Worm (Caenorhabditis elegans) whole organism, L4 larva: Measurements from ENCODE around the gene pms-2.

Experiments used
- D1046.2 ChIP-seq: fragments of 200-800 bp; sonication (Bioruptor generic); IDR thresholded peaks from 2 replicates; pipeline ENCODE4 v1.3.6; 2022; ENCODE audit warnings: missing genetic modification characterization, missing compliant biosample characterization
- F10B5.3 ChIP-seq: sonication (generic microtip); optimal IDR thresholded peaks from 2 replicates; lab custom pipeline; 2016; ENCODE audit warnings: mild to moderate bottlenecking, missing genetic modification characterization, missing compliant biosample characterization
- F44E2.7 ChIP-seq: fragments of 200-800 bp; sonication (Bioruptor generic); IDR thresholded peaks from 2 replicates; pipeline ENCODE4 v2.1.2; 2022; ENCODE audit warnings: missing genetic modification characterization, missing compliant biosample characterization
- F49E8.2 ChIP-seq: sonication (generic microtip); optimal IDR thresholded peaks from 2 replicates; lab custom pipeline; 2016; ENCODE audit warnings: missing compliant biosample characterization, mild to moderate bottlenecking, missing genetic modification characterization, borderline replicate concordance
- T20F7.1 ChIP-seq: fragments of 200-800 bp; sonication (Bioruptor generic); optimal IDR thresholded peaks from 2 replicates; lab custom pipeline; 2018; ENCODE audit warnings: mild to moderate bottlenecking, missing genetic modification characterization, missing compliant biosample characterization
- T26A8.4 ChIP-seq: fragments of 200-800 bp; sonication (Bioruptor generic); IDR thresholded peaks from 2 replicates; pipeline ENCODE4 v1.3.6; 2022; ENCODE audit warnings: missing genetic modification characterization, missing compliant biosample characterization
- Y105C5A.15 ChIP-seq: fragments of 200-800 bp; sonication (Bioruptor generic); IDR thresholded peaks from 2 replicates; pipeline ENCODE4 v1.3.6; 2022; ENCODE audit warnings: missing genetic modification characterization, missing compliant biosample characterization
- Y5F2A.4 ChIP-seq: fragments of 200-800 bp; sonication (Bioruptor generic); optimal IDR thresholded peaks from 2 replicates; lab custom pipeline; 2018; ENCODE audit warnings: mild to moderate bottlenecking, missing genetic modification characterization, missing compliant biosample characterization
- ZK337.2 ChIP-seq: fragments of 200-800 bp; sonication (Bioruptor generic); IDR thresholded peaks from 2 replicates; pipeline ENCODE4 v1.3.6; 2022; ENCODE audit warnings: missing genetic modification reagents, missing genetic modification characterization, missing compliant biosample characterization
- aha-1 ChIP-seq: fragments of 150-350 bp; peaks from one replicate; lab custom pipeline; 2014; ENCODE audit warnings: missing biosample characterization, missing genetic modification characterization
- aly-2 ChIP-seq: sonication (generic microtip); optimal IDR thresholded peaks from 2 replicates; lab custom pipeline; 2018; ENCODE audit warnings: missing biosample characterization, missing genetic modification characterization
- arid-1 ChIP-seq: fragments of 200-800 bp; sonication (Bioruptor generic); conservative IDR thresholded peaks from 2 replicates; pipeline ENCODE4 v1.3.6; 2022; ENCODE audit warnings: missing genetic modification reagents, missing genetic modification characterization, missing compliant biosample characterization
- ceh-28 ChIP-seq: fragments of 150-350 bp; optimal IDR thresholded peaks from 2 replicates; lab custom pipeline; 2014; ENCODE audit warnings: missing biosample characterization, missing genetic modification reagents, missing genetic modification characterization
- ceh-82 ChIP-seq: sonication (generic microtip); optimal IDR thresholded peaks from 2 replicates; lab custom pipeline; 2017; ENCODE audit warnings: missing biosample characterization, missing genetic modification characterization
- cey-2 ChIP-seq: sonication (generic microtip); optimal IDR thresholded peaks from 3 replicates; lab custom pipeline; 2017; ENCODE audit warnings: missing genetic modification characterization, mild to moderate bottlenecking, missing compliant biosample characterization, antibody characterized with exemption, borderline replicate concordance; ENCODE audit not compliant: insufficient read depth
- ctbp-1 ChIP-seq: fragments of 200-800 bp; sonication (Bioruptor generic); IDR thresholded peaks from 2 replicates; pipeline ENCODE4 v1.3.6; 2022; ENCODE audit warnings: missing genetic modification reagents, missing genetic modification characterization, missing compliant biosample characterization
- dmd-8 ChIP-seq: fragments of 200-800 bp; sonication (Bioruptor generic); IDR thresholded peaks from 2 replicates; pipeline ENCODE4 v1.3.6; 2022; ENCODE audit warnings: missing genetic modification characterization, missing compliant biosample characterization
- dpl-1 ChIP-seq: fragments of 150-350 bp; optimal IDR thresholded peaks from 2 replicates; lab custom pipeline; 2014; ENCODE audit warnings: missing biosample characterization, missing genetic modification reagents, missing genetic modification characterization
- duxl-1 ChIP-seq: sonication (generic microtip); optimal IDR thresholded peaks from 2 replicates; lab custom pipeline; 2016; ENCODE audit warnings: mild to moderate bottlenecking, missing genetic modification characterization, moderate library complexity, missing compliant biosample characterization; ENCODE audit not compliant: poor library complexity
- dve-1 ChIP-seq: sonication (generic microtip); optimal IDR thresholded peaks from 2 replicates; lab custom pipeline; 2017; ENCODE audit warnings: antibody characterized with exemption, mild to moderate bottlenecking, missing genetic modification characterization, missing compliant biosample characterization; ENCODE audit not compliant: insufficient read depth
- egl-27 ChIP-seq: sonication (generic microtip); optimal IDR thresholded peaks from 3 replicates; lab custom pipeline; 2017; ENCODE audit warnings: missing biosample characterization, missing genetic modification reagents, missing genetic modification characterization
- fos-1 ChIP-seq: fragments of 150-350 bp; optimal IDR thresholded peaks from 2 replicates; lab custom pipeline; 2014; ENCODE audit warnings: missing biosample characterization, missing genetic modification characterization
- gei-8 ChIP-seq: fragments of 200-800 bp; sonication (Bioruptor generic); optimal IDR thresholded peaks from 2 replicates; lab custom pipeline; 2018; ENCODE audit warnings: mild to moderate bottlenecking, missing genetic modification characterization, missing compliant biosample characterization
- hif-1 ChIP-seq, 2 experiments: sonication (generic microtip); optimal IDR thresholded peaks; 2 replicates each; lab custom pipeline; 2016 to 2017; ENCODE audit warnings: missing compliant biosample characterization in 2 of 2, missing genetic modification characterization in 2 of 2, missing genetic modification reagents in 2 of 2, missing genotype in 2 of 2, mild to moderate bottlenecking in 1 of 2
- hlh-30 ChIP-seq: sonication (generic microtip); optimal IDR thresholded peaks from 2 replicates; lab custom pipeline; 2017; ENCODE audit warnings: antibody characterized with exemption, mild to moderate bottlenecking, missing genetic modification characterization, missing compliant biosample characterization; ENCODE audit not compliant: insufficient read depth
- jun-1 ChIP-seq: fragments of 150-350 bp; optimal IDR thresholded peaks from 2 replicates; lab custom pipeline; 2014; ENCODE audit warnings: missing biosample characterization, missing genetic modification reagents, missing genetic modification characterization
- madf-9 ChIP-seq: fragments of 200-800 bp; sonication (Bioruptor generic); conservative IDR thresholded peaks from 2 replicates; pipeline ENCODE4 v1.3.6; 2022; ENCODE audit warnings: missing genetic modification reagents, missing genetic modification characterization, missing compliant biosample characterization
- mes-2 ChIP-seq: sonication (generic microtip); optimal IDR thresholded peaks from 2 replicates; lab custom pipeline; 2016; ENCODE audit warnings: missing genotype, mild to moderate bottlenecking, missing genetic modification characterization, missing compliant biosample characterization; ENCODE audit not compliant: poor library complexity, severe bottlenecking
- mxl-3 ChIP-seq: fragments of 200-800 bp; sonication (Bioruptor generic); optimal IDR thresholded peaks from 2 replicates; lab custom pipeline; 2018; ENCODE audit warnings: mild to moderate bottlenecking, missing genetic modification characterization, missing compliant biosample characterization
- nhr-10 ChIP-seq: fragments of 150-350 bp; optimal IDR thresholded peaks from 2 replicates; lab custom pipeline; 2014; ENCODE audit warnings: missing biosample characterization, missing genetic modification characterization
- nhr-11 ChIP-seq: fragments of 150-350 bp; optimal IDR thresholded peaks from 2 replicates; lab custom pipeline; 2014; ENCODE audit warnings: missing biosample characterization, missing genetic modification characterization
- nhr-111 ChIP-seq: fragments of 200-800 bp; sonication (Bioruptor generic); optimal IDR thresholded peaks from 2 replicates; lab custom pipeline; 2018; ENCODE audit warnings: mild to moderate bottlenecking, missing genetic modification characterization, missing compliant biosample characterization
- nhr-28 ChIP-seq: fragments of 150-350 bp; optimal IDR thresholded peaks from 2 replicates; lab custom pipeline; 2014; ENCODE audit warnings: missing biosample characterization, missing genetic modification characterization
- nhr-42 ChIP-seq: fragments of 200-800 bp; sonication (Bioruptor generic); IDR thresholded peaks from 2 replicates; pipeline ENCODE4 v1.3.6; 2022; ENCODE audit warnings: missing genetic modification characterization, missing compliant biosample characterization
- nhr-77 ChIP-seq: fragments of 150-350 bp; optimal IDR thresholded peaks from 2 replicates; lab custom pipeline; 2014; ENCODE audit warnings: missing biosample characterization, missing genetic modification characterization
- php-3 ChIP-seq: fragments of 200-800 bp; sonication (Bioruptor generic); IDR thresholded peaks from 2 replicates; pipeline ENCODE4 v1.3.6; 2022; ENCODE audit warnings: missing genetic modification reagents, missing genetic modification characterization, missing compliant biosample characterization
- pqm-1 ChIP-seq: sonication (generic microtip); optimal IDR thresholded peaks from 2 replicates; lab custom pipeline; 2017; ENCODE audit warnings: missing biosample characterization, missing genetic modification characterization
- saeg-2 ChIP-seq: fragments of 200-800 bp; sonication (Bioruptor generic); IDR thresholded peaks from 2 replicates; pipeline ENCODE4 v1.3.6; 2022; ENCODE audit warnings: missing genetic modification reagents, missing genetic modification characterization, missing compliant biosample characterization
- sdz-12 ChIP-seq: fragments of 200-800 bp; sonication (Bioruptor generic); optimal IDR thresholded peaks from 2 replicates; lab custom pipeline; 2018; ENCODE audit warnings: mild to moderate bottlenecking, missing genetic modification characterization, missing compliant biosample characterization
- skn-1 ChIP-seq: fragments of 150-350 bp; optimal IDR thresholded peaks from 2 replicates; lab custom pipeline; 2014; ENCODE audit warnings: missing biosample characterization, missing genetic modification characterization
- snpc-1.2 ChIP-seq: fragments of 200-800 bp; sonication (Bioruptor generic); IDR thresholded peaks from 2 replicates; pipeline ENCODE4 v1.3.6; 2022; ENCODE audit warnings: missing genetic modification reagents, missing genetic modification characterization, missing compliant biosample characterization
- snpc-4 ChIP-seq: fragments of 150-350 bp; optimal IDR thresholded peaks from 2 replicates; lab custom pipeline; 2014; ENCODE audit warnings: missing biosample characterization, missing genetic modification characterization
- spr-3 ChIP-seq: fragments of 200-800 bp; sonication (Bioruptor generic); optimal IDR thresholded peaks from 2 replicates; lab custom pipeline; 2018; ENCODE audit warnings: mild to moderate bottlenecking, missing genetic modification characterization, missing compliant biosample characterization
- tag-97 ChIP-seq: fragments of 200-800 bp; sonication (Bioruptor generic); IDR thresholded peaks from 2 replicates; pipeline ENCODE4 v1.3.6; 2022; ENCODE audit warnings: missing genetic modification characterization, missing compliant biosample characterization
- unc-130 ChIP-seq: sonication (generic microtip); optimal IDR thresholded peaks from 2 replicates; lab custom pipeline; 2016; ENCODE audit warnings: missing genetic modification reagents, missing genetic modification characterization, missing compliant biosample characterization
- unc-39 ChIP-seq: sonication (generic microtip); optimal IDR thresholded peaks from 2 replicates; lab custom pipeline; 2017; ENCODE audit warnings: missing biosample characterization, missing genetic modification characterization
- unc-62 ChIP-seq, 3 experiments: fragments of 150-350 bp in 1 of 3; sonication (generic microtip); optimal IDR thresholded peaks in 2 of 3; peaks in 1 of 3; 1 replicate in 1 of 3; 2 replicates in 2 of 3; lab custom pipeline; 2014 to 2017; ENCODE audit warnings: missing biosample characterization in 3 of 3, missing genetic modification characterization in 3 of 3, missing genetic modification reagents in 3 of 3, missing genotype in 1 of 3
- vab-7 ChIP-seq: fragments of 200-800 bp; sonication (Bioruptor generic); IDR thresholded peaks from 2 replicates; pipeline ENCODE4 v1.3.6; 2022; ENCODE audit warnings: missing genetic modification reagents, missing genetic modification characterization, missing compliant biosample characterization
- ztf-11 ChIP-seq: fragments of 150-350 bp; optimal IDR thresholded peaks from 2 replicates; lab custom pipeline; 2014; ENCODE audit warnings: missing biosample characterization, missing genetic modification characterization

The pms-2 gene

DNA sequence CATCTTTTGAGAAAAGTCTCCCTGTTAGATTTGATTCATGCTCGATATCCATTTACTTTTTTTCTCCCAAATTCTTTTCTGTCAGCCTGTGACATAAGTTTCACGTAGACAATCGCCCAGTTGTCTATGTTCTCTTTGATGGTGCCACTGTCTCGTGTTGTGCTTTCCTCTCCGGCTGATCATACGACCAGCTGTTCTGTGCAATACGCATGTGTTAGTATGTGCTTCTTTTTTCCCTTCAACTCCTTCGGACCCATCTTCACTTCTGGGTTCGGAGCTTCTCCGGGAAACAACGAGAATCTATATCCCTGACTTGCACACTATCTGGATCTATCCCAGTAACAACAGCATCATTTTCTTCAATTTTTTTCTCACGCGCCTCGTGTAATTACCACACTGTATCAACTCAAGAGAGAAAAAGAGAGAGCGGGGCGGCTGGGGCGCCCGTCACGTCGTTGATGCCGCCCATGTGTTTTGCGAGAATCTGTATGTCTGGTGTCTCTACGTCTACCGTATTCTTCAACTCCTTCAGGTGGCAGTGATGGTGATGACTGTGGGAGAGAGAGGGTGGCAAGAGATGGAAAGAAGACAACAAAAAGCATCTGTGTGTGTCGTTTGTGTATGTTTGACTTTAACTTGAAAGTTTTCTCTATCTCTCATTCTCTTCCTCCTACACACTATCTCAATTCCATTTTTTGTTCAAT, 38.4 kb downstream of the pms-2 start (continued):
- peak; percentile 63 for TF ChIP-seq mes-2 (tag; lab: Kevin White, UChicago)
- peak; percentile 98 for TF ChIP-seq mxl-3 (GFP tag; lab: Kevin White, UChicago)
- TF ChIP-seq hif-1 (tag; optimal IDR thresholded peaks at IDR 0.05; lab: Kevin White, UChicago), result peak in 1 of 2 experiments; percentile 71
- TF ChIP-seq unc-130 (GFP tag; lab: Kevin White, UChicago), result no peak
- TF ChIP-seq madf-9 (GFP tag; lab: Robert Waterston, UW), result peak; percentile 32; the same call in 1 of the 2 replicates
- TF ChIP-seq T20F7.1 (GFP tag; lab: Kevin White, UChicago), result peak; percentile 71
- no peak for TF ChIP-seq duxl-1 (tag; lab: Kevin White, UChicago)
- no peak for TF ChIP-seq vab-7 (GFP tag; lab: Robert Waterston, UW)
- peak; percentile 92 for TF ChIP-seq dve-1 (tag; lab: Kevin White, UChicago)
- peak; percentile 40 for TF ChIP-seq nhr-77
- no peak for TF ChIP-seq dmd-8 (GFP tag; lab: Robert Waterston, UW)
- no peak for TF ChIP-seq skn-1
- no peak for TF ChIP-seq F44E2.7 (GFP tag; lab: Robert Waterston, UW)
- TF ChIP-seq jun-1 (tag; lab: Kevin White, UChicago), result peak; percentile 61
- 0 out of 2 replicates have a peak, but pooled peaks have one; percentile 45 for TF ChIP-seq php-3 (GFP tag; lab: Robert Waterston, UW)
- no peak for TF ChIP-seq ztf-11 (tag; lab: Kevin White, UChicago)
- peak in 1 of 2 experiments; percentile 98 for TF ChIP-seq unc-62 (GFP tag; optimal IDR thresholded peaks at IDR 0.05 in 1 of 2; lab: Kevin White, UChicago)
- TF ChIP-seq unc-62 (tag; optimal IDR thresholded peaks at IDR 0.05; lab: Kevin White, UChicago), result no peak
- TF ChIP-seq dpl-1 (GFP tag; lab: Kevin White, UChicago), result no peak
- no peak for TF ChIP-seq ceh-28
- TF ChIP-seq ZK337.2 (GFP tag; lab: Robert Waterston, UW), result no peak
- peak; percentile 84 for TF ChIP-seq pqm-1 (tag; lab: Kevin White, UChicago)
- peak; percentile 89 for TF ChIP-seq hlh-30 (tag; lab: Kevin White, UChicago)
- no peak for TF ChIP-seq ceh-82 (tag; lab: Kevin White, UChicago)
- TF ChIP-seq nhr-11 (tag; lab: Kevin White, UChicago), result peak; percentile 71
- peak; percentile 94 for TF ChIP-seq nhr-28 (tag; lab: Kevin White, UChicago)
- TF ChIP-seq snpc-1.2 (GFP tag; lab: Robert Waterston, UW), result no peak
- no peak for TF ChIP-seq F49E8.2 (tag; lab: Kevin White, UChicago)
- no peak for TF ChIP-seq nhr-42 (GFP tag; lab: Robert Waterston, UW)
- no peak for TF ChIP-seq unc-39 (tag; lab: Kevin White, UChicago)
- peak; percentile 73 for TF ChIP-seq gei-8
- no peak for TF ChIP-seq aly-2 (tag; lab: Kevin White, UChicago)
- no peak for TF ChIP-seq sdz-12 (GFP tag; lab: Kevin White, UChicago)
- TF ChIP-seq nhr-10 (tag; lab: Kevin White, UChicago), result peak; percentile 62
- TF ChIP-seq cey-2 (tag; lab: Kevin White, UChicago), result peak; percentile 4
- no peak for TF ChIP-seq snpc-4 (tag; lab: Kevin White, UChicago)
- TF ChIP-seq nhr-111, result no peak
- peak; percentile 43; the same call in 1 of the 2 replicates for TF ChIP-seq ctbp-1 (GFP tag; lab: Robert Waterston, UW)
- no peak for TF ChIP-seq egl-27 (tag; lab: Kevin White, UChicago)
- no peak for TF ChIP-seq arid-1 (GFP tag; lab: Robert Waterston, UW)
- TF ChIP-seq Y105C5A.15 (GFP tag; lab: Robert Waterston, UW), result no peak
- TF ChIP-seq Y5F2A.4, result no peak
- TF ChIP-seq spr-3 (GFP tag; lab: Kevin White, UChicago), result no peak
- TF ChIP-seq T26A8.4 (GFP tag; lab: Robert Waterston, UW), result 0 out of 2 replicates have a peak, but pooled peaks have one; percentile 40
- no peak for TF ChIP-seq fos-1 (tag; lab: Kevin White, UChicago)
- peak; percentile 88 for TF ChIP-seq aha-1 (tag; lab: Kevin White, UChicago)
- no peak for TF ChIP-seq F10B5.3 (tag; lab: Kevin White, UChicago)
- TF ChIP-seq D1046.2, result no peak
- no peak for TF ChIP-seq tag-97 (GFP tag; lab: Robert Waterston, UW)
- no peak for TF ChIP-seq saeg-2 (GFP tag; lab: Robert Waterston, UW)
